Fruit fly (Drosophila melanogaster) whole organism, embryonic: ENCODE results near the gene Rpp30.

Experiments used
- CG12299 ChIP-seq: fragments of 200-800 bp; sonication (Bioruptor generic); optimal IDR thresholded peaks from 2 replicates; lab custom pipeline; 2018; ENCODE audit warnings: missing biosample characterization, mild to moderate bottlenecking, missing genetic modification characterization
- CG2889 ChIP-seq: fragments of 200-800 bp; sonication (Bioruptor generic); IDR thresholded peaks from 3 replicates; pipeline ENCODE4 v1.3.6; 2022; ENCODE audit warnings: missing biosample characterization, missing genetic modification characterization
- MBD-R2 ChIP-seq: fragments of 200-800 bp; sonication (Bioruptor generic); IDR thresholded peaks from 2 replicates; pipeline ENCODE4 v1.3.6; 2022; ENCODE audit warnings: missing biosample characterization, missing genetic modification characterization
- sens ChIP-seq: fragments of 200-800 bp; sonication (Bioruptor generic); peaks from one replicate; lab custom pipeline; 2016; ENCODE audit warnings: missing biosample characterization, missing genetic modification characterization
- zen ChIP-seq: fragments of 200-800 bp; sonication (Bioruptor generic); optimal IDR thresholded peaks from 3 replicates; lab custom pipeline; 2018; ENCODE audit warnings: missing biosample characterization, mild to moderate bottlenecking, missing genetic modification characterization, moderate library complexity

Gene Rpp30

dm6 chr2L:203529-204127 is 48.5 kb downstream of the Rpp30 start, which contains the start of gene mRpL10 (continued):
- TF ChIP-seq CG2889 (GFP tag; lab: Robert Waterston, UW) = no peak
- no peak for TF ChIP-seq sens (GFP tag; lab: Kevin White, UChicago)
- peak; percentile 80 for TF ChIP-seq MBD-R2 (GFP tag; lab: Robert Waterston, UW)
- no peak for TF ChIP-seq zen
- no peak for TF ChIP-seq CG12299
